Fruit fly (Drosophila melanogaster): ENCODE measurements around the gene Pink1.

dm6 chrX:6708580-6709199, 25.1 kb downstream of the Pink1 start:
- TF ChIP-seq CG11762 (GFP tag; optimal IDR thresholded peaks at IDR 0.05; ENCODE audit: insufficient read depth), result no peak
- TF ChIP-seq cyc (GFP tag; optimal IDR thresholded peaks at IDR 0.05), result no peak
- no peak for TF ChIP-seq topi (GFP tag; optimal IDR thresholded peaks at IDR 0.05)
- no peak for TF ChIP-seq acj6 (GFP tag; optimal IDR thresholded peaks at IDR 0.05)
- peak; percentile 30 for TF ChIP-seq CG16779 (tag; optimal IDR thresholded peaks at IDR 0.05)
- no peak for TF ChIP-seq CG11902 (GFP tag; optimal IDR thresholded peaks at IDR 0.05)
- no peak for TF ChIP-seq svp (GFP tag)
- TF ChIP-seq CG10631 (GFP tag; optimal IDR thresholded peaks at IDR 0.05), result no peak
- no peak for TF ChIP-seq CG6854 (GFP tag; optimal IDR thresholded peaks at IDR 0.05)
- no peak for TF ChIP-seq Ets96B (tag; optimal IDR thresholded peaks at IDR 0.05)
- TF ChIP-seq ss (GFP tag; optimal IDR thresholded peaks at IDR 0.05), result no peak

All from whole organism, prepupa.